Worm (Caenorhabditis elegans) whole organism, late embryonic: Measurements from ENCODE around the gene Y38C1AA.6.

Source experiments
- C08G9.2 ChIP-seq: sonication (generic microtip); optimal IDR thresholded peaks from 2 replicates; lab custom pipeline; 2016; ENCODE audit warnings: mild to moderate bottlenecking, missing genetic modification characterization, moderate library complexity, missing compliant biosample characterization
- C38D4.7 ChIP-seq: fragments of 200-800 bp; sonication (Bioruptor generic); optimal IDR thresholded peaks from 2 replicates; lab custom pipeline; 2018; ENCODE audit warnings: mild to moderate bottlenecking, missing genetic modification characterization, moderate library complexity, missing compliant biosample characterization
- K09A11.1 ChIP-seq: sonication (generic microtip); optimal IDR thresholded peaks from 2 replicates; lab custom pipeline; 2017; ENCODE audit warnings: antibody characterized with exemption, mild to moderate bottlenecking, missing genetic modification characterization, missing compliant biosample characterization; ENCODE audit not compliant: insufficient read depth
- T23F11.4 ChIP-seq: fragments of 200-800 bp; sonication (Bioruptor generic); optimal IDR thresholded peaks from 2 replicates; lab custom pipeline; 2018; ENCODE audit warnings: mild to moderate bottlenecking, missing genetic modification characterization, missing compliant biosample characterization
- Y22D7AL.16 ChIP-seq: sonication (generic microtip); optimal IDR thresholded peaks from 2 replicates; lab custom pipeline; 2016; ENCODE audit warnings: missing genetic modification characterization, missing compliant biosample characterization
- ama-1 ChIP-seq: fragments of 150-350 bp; optimal IDR thresholded peaks from 2 replicates; lab custom pipeline; 2014
- ceh-14 ChIP-seq: sonication (generic microtip); optimal IDR thresholded peaks from 2 replicates; lab custom pipeline; 2016; ENCODE audit warnings: missing genotype, missing genetic modification characterization, missing compliant biosample characterization
- ceh-18 ChIP-seq: sonication (generic microtip); optimal IDR thresholded peaks from 2 replicates; lab custom pipeline; 2016; ENCODE audit warnings: missing genetic modification characterization, missing compliant biosample characterization
- ceh-19 ChIP-seq: fragments of 200-800 bp; sonication (Bioruptor generic); optimal IDR thresholded peaks from 2 replicates; lab custom pipeline; 2018; ENCODE audit warnings: mild to moderate bottlenecking, missing genetic modification characterization, missing compliant biosample characterization
- ceh-2 ChIP-seq: sonication (generic microtip); optimal IDR thresholded peaks from 2 replicates; lab custom pipeline; 2016; ENCODE audit warnings: missing genotype, missing genetic modification characterization, missing compliant biosample characterization
- ceh-24 ChIP-seq: sonication (generic microtip); optimal IDR thresholded peaks from 2 replicates; lab custom pipeline; 2016; ENCODE audit warnings: mild to moderate bottlenecking, missing genetic modification characterization, missing compliant biosample characterization
- ceh-30 ChIP-seq: fragments of 150-350 bp; optimal IDR thresholded peaks from 2 replicates; lab custom pipeline; 2014; ENCODE audit warnings: missing biosample characterization, missing genetic modification characterization
- ceh-45 ChIP-seq: fragments of 200-800 bp; sonication (Bioruptor generic); IDR thresholded peaks from 2 replicates; pipeline ENCODE4 v1.3.6; 2022; ENCODE audit warnings: missing genetic modification reagents, missing genetic modification characterization, missing compliant biosample characterization
- ceh-48 ChIP-seq: sonication (generic microtip); optimal IDR thresholded peaks from 2 replicates; lab custom pipeline; 2016; ENCODE audit warnings: missing genetic modification characterization, inconsistent platforms, missing compliant biosample characterization
- ceh-6 ChIP-seq: fragments of 200-800 bp; sonication (Bioruptor generic); optimal IDR thresholded peaks from 2 replicates; lab custom pipeline; 2018; ENCODE audit warnings: mild to moderate bottlenecking, missing genetic modification characterization, missing compliant biosample characterization
- ceh-9 ChIP-seq: sonication (generic microtip); optimal IDR thresholded peaks from 2 replicates; lab custom pipeline; 2016; ENCODE audit warnings: mild to moderate bottlenecking, missing genetic modification characterization, inconsistent platforms, missing compliant biosample characterization
- che-1 ChIP-seq: sonication (generic microtip); optimal IDR thresholded peaks from 2 replicates; lab custom pipeline; 2016; ENCODE audit warnings: mild to moderate bottlenecking, missing genetic modification characterization, missing compliant biosample characterization
- dmd-4 ChIP-seq: sonication (generic microtip); optimal IDR thresholded peaks from 2 replicates; lab custom pipeline; 2016; ENCODE audit warnings: borderline replicate concordance, missing genetic modification characterization, missing compliant biosample characterization
- elt-2 ChIP-seq: sonication (generic microtip); optimal IDR thresholded peaks from 2 replicates; lab custom pipeline; 2016; ENCODE audit warnings: missing genetic modification reagents, missing genetic modification characterization, missing compliant biosample characterization
- fax-1 ChIP-seq: sonication (generic microtip); optimal IDR thresholded peaks from 2 replicates; lab custom pipeline; 2016; ENCODE audit warnings: missing genotype, missing genetic modification characterization, missing compliant biosample characterization
- fkh-6 ChIP-seq: sonication (generic microtip); optimal IDR thresholded peaks from 2 replicates; lab custom pipeline; 2016; ENCODE audit warnings: missing genetic modification characterization, missing compliant biosample characterization
- gmeb-2 ChIP-seq: sonication (generic microtip); optimal IDR thresholded peaks from 2 replicates; lab custom pipeline; 2016; ENCODE audit warnings: missing genetic modification characterization, inconsistent platforms, missing compliant biosample characterization
- hlh-30 ChIP-seq: sonication (generic microtip); optimal IDR thresholded peaks from 2 replicates; lab custom pipeline; 2017; ENCODE audit warnings: antibody characterized with exemption, missing genetic modification characterization, missing compliant biosample characterization; ENCODE audit not compliant: insufficient read depth
- hlh-6 ChIP-seq: sonication (generic microtip); optimal IDR thresholded peaks from 2 replicates; lab custom pipeline; 2016; ENCODE audit warnings: missing genotype, missing genetic modification characterization, missing compliant biosample characterization
- hlh-8 ChIP-seq: sonication (generic microtip); optimal IDR thresholded peaks from 2 replicates; lab custom pipeline; 2016; ENCODE audit warnings: missing genotype, missing genetic modification characterization, missing compliant biosample characterization
- lim-6 ChIP-seq: sonication (generic microtip); optimal IDR thresholded peaks from 2 replicates; lab custom pipeline; 2016; ENCODE audit warnings: missing genetic modification characterization, missing compliant biosample characterization
- lin-11 ChIP-seq: fragments of 200-800 bp; sonication (Bioruptor generic); optimal IDR thresholded peaks from 2 replicates; lab custom pipeline; 2018; ENCODE audit warnings: mild to moderate bottlenecking, missing genetic modification characterization, missing compliant biosample characterization
- madf-2 ChIP-seq: sonication (generic microtip); optimal IDR thresholded peaks from 2 replicates; lab custom pipeline; 2017; ENCODE audit warnings: missing genetic modification characterization, missing compliant biosample characterization
- mec-3 ChIP-seq: sonication (generic microtip); optimal IDR thresholded peaks from 2 replicates; lab custom pipeline; 2016; ENCODE audit warnings: borderline replicate concordance, missing genetic modification characterization, missing compliant biosample characterization
- nfya-1 ChIP-seq: sonication (generic microtip); optimal IDR thresholded peaks from 2 replicates; lab custom pipeline; 2017; ENCODE audit warnings: missing genetic modification characterization, mild to moderate bottlenecking, missing compliant biosample characterization, antibody characterized with exemption, moderate library complexity
- nhr-11 ChIP-seq: fragments of 150-350 bp; optimal IDR thresholded peaks from 2 replicates; lab custom pipeline; 2014; ENCODE audit warnings: missing biosample characterization, missing genetic modification characterization
- npax-4 ChIP-seq: sonication (generic microtip); optimal IDR thresholded peaks from 2 replicates; lab custom pipeline; 2016; ENCODE audit warnings: missing genetic modification characterization, missing compliant biosample characterization
- odd-2 ChIP-seq: sonication (generic microtip); optimal IDR thresholded peaks from 2 replicates; lab custom pipeline; 2017; ENCODE audit warnings: antibody characterized with exemption, mild to moderate bottlenecking, missing genetic modification characterization, missing compliant biosample characterization
- pag-3 ChIP-seq: sonication (generic microtip); optimal IDR thresholded peaks from 2 replicates; lab custom pipeline; 2016; ENCODE audit warnings: missing compliant biosample characterization, missing genetic modification characterization, borderline replicate concordance
- pat-9 ChIP-seq: fragments of 200-800 bp; sonication (Bioruptor generic); optimal IDR thresholded peaks from 2 replicates; lab custom pipeline; 2018; ENCODE audit warnings: mild to moderate bottlenecking, missing genetic modification characterization, moderate library complexity, missing compliant biosample characterization
- pha-2 ChIP-seq: sonication (generic microtip); optimal IDR thresholded peaks from 2 replicates; lab custom pipeline; 2017; ENCODE audit warnings: mild to moderate bottlenecking, missing genetic modification characterization, missing compliant biosample characterization
- pha-4 ChIP-seq: fragments of 150-350 bp; optimal IDR thresholded peaks from 2 replicates; lab custom pipeline; 2018; ENCODE audit warnings: missing biosample characterization, missing genetic modification reagents, missing genetic modification characterization
- pqm-1 ChIP-seq: sonication (generic microtip); optimal IDR thresholded peaks from 2 replicates; lab custom pipeline; 2016; ENCODE audit warnings: missing genetic modification characterization, missing compliant biosample characterization
- pros-1 ChIP-seq: fragments of 150-350 bp; optimal IDR thresholded peaks from 2 replicates; lab custom pipeline; 2014; ENCODE audit warnings: missing biosample characterization, missing genetic modification reagents, missing genetic modification characterization
- ref-2 ChIP-seq: sonication (generic microtip); optimal IDR thresholded peaks from 2 replicates; lab custom pipeline; 2016; ENCODE audit warnings: missing genetic modification characterization, missing compliant biosample characterization
- rnt-1 ChIP-seq: sonication (generic microtip); optimal IDR thresholded peaks from 2 replicates; lab custom pipeline; 2016; ENCODE audit warnings: missing genetic modification characterization, missing compliant biosample characterization
- sdc-2 ChIP-seq: sonication (generic microtip); optimal IDR thresholded peaks from 2 replicates; lab custom pipeline; 2016; ENCODE audit warnings: missing genotype, missing genetic modification characterization, missing compliant biosample characterization
- sox-4 ChIP-seq: sonication (generic microtip); optimal IDR thresholded peaks from 2 replicates; lab custom pipeline; 2017; ENCODE audit warnings: mild to moderate bottlenecking, missing genetic modification characterization, inconsistent platforms, missing compliant biosample characterization
- syd-9 ChIP-seq: sonication (generic microtip); optimal IDR thresholded peaks from 2 replicates; lab custom pipeline; 2016; ENCODE audit warnings: mild to moderate bottlenecking, missing genetic modification characterization, moderate library complexity, missing compliant biosample characterization
- tbx-2 ChIP-seq: sonication (generic microtip); optimal IDR thresholded peaks from 2 replicates; lab custom pipeline; 2016; ENCODE audit warnings: missing genetic modification characterization, missing compliant biosample characterization
- tbx-7 ChIP-seq: sonication (generic microtip); optimal IDR thresholded peaks from 2 replicates; lab custom pipeline; 2016; ENCODE audit warnings: missing genotype, missing genetic modification characterization, missing compliant biosample characterization
- ttx-3 ChIP-seq: sonication (generic microtip); optimal IDR thresholded peaks from 2 replicates; lab custom pipeline; 2016; ENCODE audit warnings: missing genetic modification reagents, missing genetic modification characterization, missing compliant biosample characterization
- unc-3 ChIP-seq, 2 experiments: fragments of 200-800 bp in 1 of 2; sonication (Bioruptor generic) in 1 of 2; sonication (generic microtip) in 1 of 2; conservative IDR thresholded peaks in 1 of 2; optimal IDR thresholded peaks in 1 of 2; 2 replicates each; pipeline versions ENCODE4 v1.3.6 to Lab custom; 2016 to 2022; ENCODE audit warnings: missing compliant biosample characterization in 2 of 2, missing genetic modification characterization in 2 of 2, missing genetic modification reagents in 1 of 2
- unc-42 ChIP-seq: sonication (generic microtip); optimal IDR thresholded peaks from 2 replicates; lab custom pipeline; 2016; ENCODE audit warnings: missing genotype, missing genetic modification characterization, missing compliant biosample characterization
- unc-86 ChIP-seq: sonication (generic microtip); optimal IDR thresholded peaks from 2 replicates; lab custom pipeline; 2016; ENCODE audit warnings: missing genetic modification characterization, missing compliant biosample characterization
- zip-5 ChIP-seq: sonication (generic microtip); optimal IDR thresholded peaks from 2 replicates; lab custom pipeline; 2016; ENCODE audit warnings: missing genetic modification characterization, missing compliant biosample characterization

The Y38C1AA.6 gene

ce11 chrIV:143807-144371 is 18.7 kb upstream of the Y38C1AA.6 start:
- peak; percentile 16 for TF ChIP-seq pqm-1
- TF ChIP-seq nfya-1 (tag; lab: Kevin White, UChicago) = peak; percentile 72
- peak; percentile 75 for TF ChIP-seq zip-5 (tag; lab: Kevin White, UChicago)
- TF ChIP-seq dmd-4 = peak; percentile 85
- no peak for TF ChIP-seq lim-6 (tag; lab: Kevin White, UChicago)
- peak; percentile 93 for TF ChIP-seq ceh-19 (GFP tag; lab: Kevin White, UChicago)
- TF ChIP-seq hlh-8 (tag; lab: Kevin White, UChicago) = peak; percentile 53
- TF ChIP-seq T23F11.4 (GFP tag; lab: Kevin White, UChicago) = peak; percentile 93
- peak; percentile 92 for TF ChIP-seq tbx-2 (tag; lab: Kevin White, UChicago)
- TF ChIP-seq ceh-9 = peak; percentile 72
- TF ChIP-seq sdc-2 (tag; lab: Kevin White, UChicago) = peak; percentile 82
- TF ChIP-seq pha-4 (tag; lab: Kevin White, UChicago) = no peak
- TF ChIP-seq ceh-48 = peak; percentile 87
- TF ChIP-seq unc-86 (tag; lab: Kevin White, UChicago) = peak; percentile 90
- TF ChIP-seq sox-4 (tag; lab: Kevin White, UChicago) = peak; percentile 92
- TF ChIP-seq Y22D7AL.16 = peak; percentile 92
- TF ChIP-seq rnt-1 (tag; lab: Kevin White, UChicago) = peak; percentile 92
- peak; percentile 68 for TF ChIP-seq odd-2 (tag; lab: Kevin White, UChicago)
- peak; percentile 82 for TF ChIP-seq K09A11.1
- TF ChIP-seq tbx-7 = peak; percentile 40
- peak; percentile 88 for TF ChIP-seq syd-9
- TF ChIP-seq pha-2 = peak; percentile 93
- peak; percentile 68 for TF ChIP-seq npax-4
- no peak for TF ChIP-seq ama-1 (lab: Kevin White, UChicago)
- peak; percentile 7 for TF ChIP-seq pros-1 (tag; lab: Kevin White, UChicago)
- TF ChIP-seq fkh-6 (tag; lab: Kevin White, UChicago) = peak; percentile 90
- TF ChIP-seq hlh-6 (tag; lab: Kevin White, UChicago) = peak; percentile 93
- peak; percentile 94 for TF ChIP-seq che-1 (tag; lab: Kevin White, UChicago)
- TF ChIP-seq ttx-3 (tag; lab: Kevin White, UChicago) = peak; percentile 93
- TF ChIP-seq ceh-6 (GFP tag; lab: Kevin White, UChicago) = peak; percentile 94
- TF ChIP-seq elt-2 (tag; lab: Kevin White, UChicago) = peak; percentile 96
- TF ChIP-seq C08G9.2 (tag; lab: Kevin White, UChicago) = peak; percentile 81
- peak; percentile 70 for TF ChIP-seq ceh-18 (tag; lab: Kevin White, UChicago)
- peak; percentile 76 for TF ChIP-seq ceh-45 (GFP tag; lab: Robert Waterston, UW)
- peak; percentile 72 for TF ChIP-seq mec-3 (tag; lab: Kevin White, UChicago)
- peak; percentile 42 for TF ChIP-seq unc-42 (tag; lab: Kevin White, UChicago)
- TF ChIP-seq C38D4.7 (GFP tag; lab: Kevin White, UChicago) = peak; percentile 88
- TF ChIP-seq lin-11 (tag; lab: Kevin White, UChicago) = peak; percentile 90
- no peak for TF ChIP-seq nhr-11 (tag; lab: Kevin White, UChicago)
- peak; percentile 83 for TF ChIP-seq unc-3 (GFP tag; conservative IDR thresholded peaks at IDR 0.05; lab: Robert Waterston, UW)
- TF ChIP-seq unc-3 (tag; optimal IDR thresholded peaks at IDR 0.05; lab: Kevin White, UChicago) = peak; percentile 92
- peak; percentile 74 for TF ChIP-seq ceh-24 (tag; lab: Kevin White, UChicago)
- TF ChIP-seq ceh-2 = peak; percentile 73
- TF ChIP-seq gmeb-2 (tag; lab: Kevin White, UChicago) = peak; percentile 91
- peak; percentile 85 for TF ChIP-seq fax-1
- TF ChIP-seq pag-3 = peak; percentile 14
- peak; percentile 89 for TF ChIP-seq ref-2 (tag; lab: Kevin White, UChicago)
- peak; percentile 88 for TF ChIP-seq madf-2 (tag; lab: Kevin White, UChicago)
- TF ChIP-seq ceh-14 (tag; lab: Kevin White, UChicago) = peak; percentile 59
- TF ChIP-seq pat-9 = peak; percentile 95
- TF ChIP-seq hlh-30 (tag; lab: Kevin White, UChicago) = peak; percentile 90
- no peak for TF ChIP-seq ceh-30 (tag; lab: Kevin White, UChicago)
